Worm (Caenorhabditis elegans): ENCODE measurements around the gene M03E7.3.

DNA sequence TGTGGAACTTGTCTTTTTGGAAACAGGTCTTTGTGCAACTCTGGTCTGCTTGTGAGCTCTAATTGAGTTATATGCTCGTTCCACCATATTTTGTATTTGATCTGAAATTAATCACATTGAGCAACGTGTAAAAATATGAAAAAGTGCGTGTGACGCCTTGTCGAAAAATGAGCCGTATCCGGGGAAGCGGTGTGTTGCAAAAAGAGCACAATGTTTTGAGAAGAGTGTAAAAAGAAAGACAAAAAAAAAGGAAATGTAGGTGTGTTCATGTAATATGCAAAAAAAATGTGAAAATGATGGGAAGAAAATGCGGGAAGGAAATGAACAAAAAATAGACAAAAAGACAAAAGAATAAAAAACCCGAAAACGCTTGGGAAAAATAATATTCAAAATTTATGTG is 16.0 kb downstream of the M03E7.3 start, which contains the start of gene acy-4:
- TF ChIP-seq ama-1 (optimal IDR thresholded peaks at IDR 0.05), result no peak
- TF ChIP-seq zip-4 (GFP tag; optimal IDR thresholded peaks at IDR 0.05), result no peak
- TF ChIP-seq sptf-1 (tag; optimal IDR thresholded peaks at IDR 0.05), result no peak
- no peak for TF ChIP-seq sox-4 (tag; optimal IDR thresholded peaks at IDR 0.05)
- TF ChIP-seq grh-1 (GFP tag; IDR thresholded peaks at IDR 0.05), result no peak
- TF ChIP-seq lir-3 (tag; optimal IDR thresholded peaks at IDR 0.05; ENCODE audit: poor library complexity), result no peak
- TF ChIP-seq pqm-1 (tag; optimal IDR thresholded peaks at IDR 0.05), result no peak
- TF ChIP-seq ceh-63 (GFP tag; optimal IDR thresholded peaks at IDR 0.05), result no peak
- TF ChIP-seq unc-30 (tag; optimal IDR thresholded peaks at IDR 0.05), result no peak
- no peak for TF ChIP-seq elt-3 (tag; optimal IDR thresholded peaks at IDR 0.05)
- TF ChIP-seq elt-2 (tag; optimal IDR thresholded peaks at IDR 0.05), result no peak
